Fruit fly (Drosophila melanogaster): ENCODE measurements around the gene CG45428.

DNA sequence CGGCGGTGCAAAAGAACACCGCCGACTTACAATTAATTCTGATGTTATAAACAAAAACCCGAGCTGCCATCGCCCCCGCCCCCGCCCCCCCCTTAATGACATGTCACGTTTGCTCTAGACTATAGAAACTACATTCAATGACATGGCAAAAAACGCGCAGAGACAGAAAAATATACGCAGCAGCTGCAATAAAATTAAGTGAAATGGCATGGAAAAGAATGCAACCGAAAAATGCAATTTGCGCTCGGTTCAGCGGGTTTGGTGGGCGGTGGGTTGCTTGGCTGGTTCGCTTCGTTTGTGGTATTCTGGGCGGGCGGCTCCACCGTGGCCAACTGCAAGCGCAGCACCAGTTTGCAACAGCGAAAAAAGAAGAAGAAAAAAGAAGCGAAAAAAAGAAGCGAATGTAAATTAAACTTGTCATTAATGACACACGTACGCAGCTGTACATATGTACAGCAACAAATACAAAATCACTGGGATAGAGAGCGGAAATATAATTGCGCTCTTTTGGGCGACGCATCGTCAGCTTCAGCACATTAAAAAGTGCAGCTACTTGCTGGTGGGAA is 6.7 kb downstream of the CG45428 start:
- no peak for TF ChIP-seq psq (optimal IDR thresholded peaks at IDR 0.05)
- TF ChIP-seq CG8478 (optimal IDR thresholded peaks at IDR 0.05) = no peak
